Worm (Caenorhabditis elegans): ENCODE data around the gene npp-9.

npp-9 gene

ce11 chrIII:3389426-3390020 lies 14.8 kb downstream of the npp-9 start, which contains the start of the genes elmd-1 and hecw-1 (continued):
- TF ChIP-seq lir-3 (tag; optimal IDR thresholded peaks at IDR 0.05) (no peak), lin-39 (tag; optimal IDR thresholded peaks at IDR 0.05) (no peak), nhr-25 (tag; optimal IDR thresholded peaks at IDR 0.05; ENCODE audit: borderline replicate concordance, insufficient read depth) (no peak), zfp-3 (GFP tag; conservative IDR thresholded peaks at IDR 0.05) (peak; percentile 77; the same call in 1 of the 2 replicates), daf-16 (GFP tag; optimal IDR thresholded peaks at IDR 0.05) (peak; percentile 65 to 66), daf-16 (tag; optimal IDR thresholded peaks at IDR 0.05) (peak; percentile 88), spr-3 (GFP tag; optimal IDR thresholded peaks at IDR 0.05) (no peak), F44E2.7 (GFP tag; IDR thresholded peaks at IDR 0.05) (0 out of 2 replicates have a peak, but pooled peaks have one; percentile 26), skn-1 (tag; optimal IDR thresholded peaks at IDR 0.05) (no peak), Y75B8A.6 (GFP tag; IDR thresholded peaks at IDR 0.05) (no peak), saeg-2 (GFP tag; IDR thresholded peaks at IDR 0.05) (no peak), nhr-6 (tag; optimal IDR thresholded peaks at IDR 0.05) (peak; percentile 26), nhr-48 (tag; optimal IDR thresholded peaks at IDR 0.05) (peak; percentile 46), arid-1 (GFP tag; conservative IDR thresholded peaks at IDR 0.05) (peak; percentile 52; the same call in 1 of the 2 replicates), lin-13 (GFP tag; optimal IDR thresholded peaks at IDR 0.05) (peak; percentile 63), ceh-20 (GFP tag; IDR thresholded peaks at IDR 0.05) (peak; percentile 56; the same call in 1 of the 2 replicates), rbr-2 (tag; optimal IDR thresholded peaks at IDR 0.05) (peak; percentile 31), gei-8 (GFP tag; optimal IDR thresholded peaks at IDR 0.05) (peak; percentile 31), unc-62 (GFP tag; optimal IDR thresholded peaks at IDR 0.05 in 1 of 2) (peak in 1 of 2 experiments; percentile 56), unc-62 (tag; optimal IDR thresholded peaks at IDR 0.05) (no peak), duxl-1 (tag; optimal IDR thresholded peaks at IDR 0.05; ENCODE audit: poor library complexity) (peak; percentile 55), T20F7.1 (GFP tag; optimal IDR thresholded peaks at IDR 0.05) (no peak), dmd-6 (GFP tag; IDR thresholded peaks at IDR 0.05) (peak; percentile 76), php-3 (GFP tag; IDR thresholded peaks at IDR 0.05) (peak; percentile 63; the same call in 1 of the 2 replicates), zip-11 (GFP tag; IDR thresholded peaks at IDR 0.05) (no peak), ceh-32 (tag; optimal IDR thresholded peaks at IDR 0.05; ENCODE audit: poor library complexity) (no peak), dpl-1 (GFP tag; optimal IDR thresholded peaks at IDR 0.05) (peak; percentile 5), madf-5 (GFP tag; IDR thresholded peaks at IDR 0.05) (no peak), tra-1 (GFP tag; IDR thresholded peaks at IDR 0.05) (peak; percentile 72), dve-1 (tag; optimal IDR thresholded peaks at IDR 0.05; ENCODE audit: insufficient read depth) (peak; percentile 73), hlh-30 (tag; optimal IDR thresholded peaks at IDR 0.05; ENCODE audit: insufficient read depth) (peak; percentile 73), cey-2 (tag; optimal IDR thresholded peaks at IDR 0.05; ENCODE audit: borderline replicate concordance, insufficient read depth) (no peak), ZK337.2 (GFP tag; IDR thresholded peaks at IDR 0.05) (no peak), zfp-2 (tag; optimal IDR thresholded peaks at IDR 0.05) (no peak), nhr-102 (tag; optimal IDR thresholded peaks at IDR 0.05) (no peak), lin-38 (GFP tag; IDR thresholded peaks at IDR 0.05) (peak; percentile 74), ZK546.5 (tag; optimal IDR thresholded peaks at IDR 0.05) (no peak), unc-39 (tag; optimal IDR thresholded peaks at IDR 0.05) (no peak), Y5F2A.4 (GFP tag; optimal IDR thresholded peaks at IDR 0.05) (no peak), ama-1 (optimal IDR thresholded peaks at IDR 0.05) (no peak), ces-1 (GFP tag; optimal IDR thresholded peaks at IDR 0.05) (no peak), ceh-28 (tag; optimal IDR thresholded peaks at IDR 0.05) (no peak), nhr-77 (tag; optimal IDR thresholded peaks at IDR 0.05) (no peak), lin-15B (tag; optimal IDR thresholded peaks at IDR 0.05) (no peak), ztf-7 (tag; optimal IDR thresholded peaks at IDR 0.05) (peak; percentile 51), nhr-28 (tag; optimal IDR thresholded peaks at IDR 0.05) (peak; percentile 70), unc-130 (GFP tag; optimal IDR thresholded peaks at IDR 0.05) (peak; percentile 5), ceh-44 (GFP tag; IDR thresholded peaks at IDR 0.05) (peak; percentile 82), madf-9 (GFP tag; conservative IDR thresholded peaks at IDR 0.05) (no peak), snpc-4 (tag; optimal IDR thresholded peaks at IDR 0.05) (no peak)
